Worm (Caenorhabditis elegans) whole organism, young adult: Measurements from ENCODE around the gene bus-17.

Experiments
- B0035.1 ChIP-seq: sonication (generic microtip); optimal IDR thresholded peaks from 2 replicates; lab custom pipeline; 2016; ENCODE audit warnings: missing genetic modification characterization, mild to moderate bottlenecking, missing compliant biosample characterization, missing genotype, missing genetic modification reagents
- F55B11.4 ChIP-seq: sonication (generic microtip); optimal IDR thresholded peaks from 2 replicates; lab custom pipeline; 2016; ENCODE audit warnings: missing compliant biosample characterization, missing genetic modification characterization, borderline replicate concordance; ENCODE audit not compliant: insufficient read depth
- ama-1 ChIP-seq, 3 experiments: fragments of 150-350 bp in 1 of 3; sonication (generic microtip) in 2 of 3; optimal IDR thresholded peaks; 2 replicates each; lab custom pipeline; 2014 to 2018; ENCODE audit warnings: missing biosample characterization in 2 of 3, missing genetic modification characterization in 2 of 3, missing genetic modification reagents in 2 of 3
- aptf-3 ChIP-seq: fragments of 200-800 bp; sonication (Bioruptor generic); IDR thresholded peaks from 2 replicates; pipeline ENCODE4 v1.3.6; 2022; ENCODE audit warnings: missing genetic modification characterization, missing compliant biosample characterization
- die-1 ChIP-seq: sonication (generic microtip); optimal IDR thresholded peaks from 2 replicates; lab custom pipeline; 2016; ENCODE audit warnings: missing genotype, mild to moderate bottlenecking, missing genetic modification characterization, missing compliant biosample characterization
- gei-17 ChIP-seq: fragments of 200-800 bp; sonication (Bioruptor generic); optimal IDR thresholded peaks from 2 replicates; lab custom pipeline; 2018; ENCODE audit warnings: mild to moderate bottlenecking, missing genetic modification characterization, missing compliant biosample characterization
- madf-3 ChIP-seq: fragments of 200-800 bp; sonication (Bioruptor generic); IDR thresholded peaks from 2 replicates; pipeline ENCODE4 v1.3.6; 2022; ENCODE audit warnings: missing genetic modification reagents, missing genetic modification characterization, missing compliant biosample characterization
- mel-28 ChIP-seq: sonication (generic microtip); optimal IDR thresholded peaks from 2 replicates; lab custom pipeline; 2016; ENCODE audit warnings: borderline replicate concordance, mild to moderate bottlenecking, missing genetic modification characterization, missing compliant biosample characterization
- mxl-1 ChIP-seq: sonication (generic microtip); optimal IDR thresholded peaks from 2 replicates; lab custom pipeline; 2016; ENCODE audit warnings: missing genetic modification characterization, missing compliant biosample characterization

ce11 chrX:15770787-15771186, 4.6 kb upstream of the bus-17 start:
- TF ChIP-seq aptf-3 (no peak), F55B11.4 (no peak), madf-3 (no peak), ama-1 (optimal IDR thresholded peaks at IDR 0.05; lab: Kevin White, UChicago) (no peak), ama-1 (GFP tag; optimal IDR thresholded peaks at IDR 0.05; lab: Kevin White, UChicago) (no peak), mel-28 (tag; lab: Kevin White, UChicago) (no peak), die-1 (tag; lab: Kevin White, UChicago) (no peak), gei-17 (no peak), mxl-1 (tag; lab: Kevin White, UChicago) (no peak), B0035.1 (tag; lab: Kevin White, UChicago) (no peak)
